Fruit fly (Drosophila melanogaster): ENCODE results near the gene Gr94a.

DNA sequence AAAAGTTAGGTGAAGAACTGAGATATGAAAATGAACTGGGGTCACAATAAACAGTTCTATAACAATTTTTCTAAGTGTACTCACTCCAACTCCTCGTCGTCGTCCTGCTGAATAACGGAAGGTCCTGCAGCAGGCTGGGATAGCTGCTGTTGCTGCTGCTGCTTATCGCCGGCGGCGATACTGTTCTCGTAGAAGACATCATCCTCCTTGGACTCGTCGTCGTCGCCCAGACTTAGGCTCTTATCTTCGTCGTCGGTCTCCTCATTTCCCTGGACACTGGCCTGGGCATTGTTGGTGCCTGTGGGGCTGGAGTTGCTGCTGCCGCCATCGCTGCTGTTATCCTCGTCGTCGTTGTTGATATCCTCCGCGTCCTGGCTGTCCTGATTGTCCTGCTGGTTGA is 29.8 kb downstream of the Gr94a start:
- TF ChIP-seq Gug (GFP tag; IDR thresholded peaks at IDR 0.05) (no peak), CG8119 (GFP tag; IDR thresholded peaks at IDR 0.05) (no peak), CG11902 (GFP tag; optimal IDR thresholded peaks at IDR 0.05) (no peak), lz (GFP tag; optimal IDR thresholded peaks at IDR 0.05) (no peak), spab (GFP tag; optimal IDR thresholded peaks at IDR 0.05) (no peak), CG6276 (GFP tag; optimal IDR thresholded peaks at IDR 0.05) (no peak), Blimp-1 (GFP tag; optimal IDR thresholded peaks at IDR 0.05) (no peak), Sox102F (GFP tag; optimal IDR thresholded peaks at IDR 0.05) (no peak), Eip75B (GFP tag; optimal IDR thresholded peaks at IDR 0.05) (no peak)

All from whole organism, prepupa.